Fruit fly (Drosophila melanogaster) whole organism, embryonic: ENCODE data around the gene nan.

Experiments used
- CG10654 ChIP-seq: fragments of 200-800 bp; sonication (Bioruptor generic); optimal IDR thresholded peaks from 2 replicates; lab custom pipeline; 2016; ENCODE audit warnings: missing biosample characterization, missing genetic modification characterization
- CG11398 ChIP-seq: fragments of 200-800 bp; sonication (Bioruptor generic); optimal IDR thresholded peaks from 2 replicates; lab custom pipeline; 2016; ENCODE audit warnings: missing biosample characterization, missing genetic modification characterization
- CG1233 ChIP-seq: fragments of 200-800 bp; sonication (Bioruptor generic); optimal IDR thresholded peaks from 4 replicates; lab custom pipeline; 2018; ENCODE audit warnings: missing biosample characterization, mild to moderate bottlenecking, missing genetic modification characterization
- CG1602 ChIP-seq: fragments of 200-800 bp; sonication (Bioruptor generic); optimal IDR thresholded peaks from 3 replicates; lab custom pipeline; 2016; ENCODE audit warnings: missing biosample characterization, missing genetic modification characterization
- CG17829 ChIP-seq: fragments of 200-800 bp; optimal IDR thresholded peaks from 2 replicates; lab custom pipeline; 2019; ENCODE audit warnings: missing biosample characterization, mild to moderate bottlenecking, missing genetic modification characterization, moderate library complexity
- CG1832 ChIP-seq: fragments of 200-800 bp; sonication (Bioruptor generic); optimal IDR thresholded peaks from 2 replicates; lab custom pipeline; 2017; ENCODE audit warnings: missing biosample characterization, mild to moderate bottlenecking, missing genetic modification characterization, inconsistent platforms
- CG18476 ChIP-seq: fragments of 200-800 bp; sonication (Bioruptor generic); optimal IDR thresholded peaks from 2 replicates; lab custom pipeline; 2016; ENCODE audit warnings: missing biosample characterization, mild to moderate bottlenecking, missing genetic modification characterization
- CG18599 ChIP-seq: fragments of 200-800 bp; sonication (Bioruptor generic); optimal IDR thresholded peaks from 3 replicates; lab custom pipeline; 2017; ENCODE audit warnings: missing biosample characterization, missing genetic modification characterization, mild to moderate bottlenecking, moderate library complexity, missing genetic modification reagents
- CG2120 ChIP-seq: fragments of 200-800 bp; sonication (Bioruptor generic); optimal IDR thresholded peaks from 3 replicates; lab custom pipeline; 2016; ENCODE audit warnings: missing biosample characterization, missing genetic modification characterization
- CG30403 ChIP-seq: fragments of 200-800 bp; sonication (Bioruptor generic); optimal IDR thresholded peaks from 3 replicates; lab custom pipeline; 2016; ENCODE audit warnings: missing biosample characterization, missing genetic modification characterization
- CG31441 ChIP-seq: fragments of 200-800 bp; sonication (Bioruptor generic); IDR thresholded peaks from 2 replicates; pipeline ENCODE4 v1.3.6; 2022; ENCODE audit warnings: missing biosample characterization, missing genetic modification characterization
- CG32772 ChIP-seq: fragments of 200-800 bp; sonication (Bioruptor generic); IDR thresholded peaks from 2 replicates; pipeline ENCODE4 v1.3.6; 2022; ENCODE audit warnings: missing biosample characterization, missing genetic modification characterization
- CG3726 ChIP-seq: fragments of 200-800 bp; sonication (Bioruptor generic); IDR thresholded peaks from 3 replicates; pipeline ENCODE4, ENCODE4 v1.3.6; 2022; ENCODE audit warnings: missing biosample characterization, missing genetic modification characterization
- CG42726 ChIP-seq: fragments of 200-800 bp; sonication (Bioruptor generic); IDR thresholded peaks from 2 replicates; pipeline ENCODE4 v1.3.6; 2022; ENCODE audit warnings: missing biosample characterization, missing genetic modification characterization; ENCODE audit not compliant: partially characterized antibody
- CG4424 ChIP-seq: fragments of 200-800 bp; sonication (Bioruptor generic); optimal IDR thresholded peaks from 3 replicates; lab custom pipeline; 2016; ENCODE audit warnings: missing biosample characterization, missing genetic modification characterization
- CG4854 ChIP-seq: fragments of 200-800 bp; sonication (Bioruptor generic); optimal IDR thresholded peaks from 2 replicates; lab custom pipeline; 2016; ENCODE audit warnings: missing biosample characterization, missing genetic modification characterization, inconsistent platforms
- CG7839 ChIP-seq: fragments of 200-800 bp; sonication (Bioruptor generic); optimal IDR thresholded peaks from 3 replicates; lab custom pipeline; 2018; ENCODE audit warnings: missing biosample characterization, mild to moderate bottlenecking, missing genetic modification characterization, moderate library complexity
- CG9727 ChIP-seq: fragments of 200-800 bp; sonication (Bioruptor generic); optimal IDR thresholded peaks from 3 replicates; lab custom pipeline; 2017; ENCODE audit warnings: missing biosample characterization, mild to moderate bottlenecking, missing genetic modification characterization
- D19A ChIP-seq: fragments of 200-800 bp; optimal IDR thresholded peaks from 3 replicates; lab custom pipeline; 2019; ENCODE audit warnings: missing biosample characterization, mild to moderate bottlenecking, missing genetic modification characterization, moderate library complexity
- D19B ChIP-seq: fragments of 200-800 bp; sonication (Bioruptor generic); optimal IDR thresholded peaks from 2 replicates; lab custom pipeline; 2017; ENCODE audit warnings: missing biosample characterization, mild to moderate bottlenecking, missing genetic modification characterization
- Dbx ChIP-seq: fragments of 200-800 bp; sonication (Bioruptor generic); IDR thresholded peaks from 3 replicates; pipeline ENCODE4 v1.3.6; 2022; ENCODE audit warnings: missing biosample characterization, missing genetic modification characterization
- Dip2 ChIP-seq: fragments of 200-800 bp; sonication (Bioruptor generic); IDR thresholded peaks from 2 replicates; pipeline ENCODE4 v1.3.6; 2022; ENCODE audit warnings: missing biosample characterization, missing genetic modification characterization
- Doc3 ChIP-seq: fragments of 200-800 bp; sonication (Bioruptor generic); IDR thresholded peaks from 3 replicates; pipeline ENCODE4 v1.3.6; 2022; ENCODE audit warnings: missing biosample characterization, missing genetic modification characterization; ENCODE audit not compliant: partially characterized antibody
- HLH3B ChIP-seq: fragments of 200-800 bp; sonication (Bioruptor generic); IDR thresholded peaks from 2 replicates; pipeline ENCODE4 v1.3.6; 2022; ENCODE audit warnings: missing biosample characterization, missing genetic modification characterization
- Lim3 ChIP-seq: fragments of 200-800 bp; sonication (Bioruptor generic); IDR thresholded peaks from 2 replicates; pipeline ENCODE4 v1.3.6; 2022; ENCODE audit warnings: missing biosample characterization, missing genetic modification characterization
- Lpt ChIP-seq: fragments of >200 bp; optimal IDR thresholded peaks from 2 replicates; lab custom pipeline; 2018; ENCODE audit warnings: missing biosample characterization, missing genetic modification characterization
- Oaz ChIP-seq: fragments of 200-800 bp; sonication (Bioruptor generic); IDR thresholded peaks from 2 replicates; pipeline ENCODE4 v1.3.6; 2022; ENCODE audit warnings: missing biosample characterization, missing genetic modification characterization
- PHDP ChIP-seq: fragments of 200-800 bp; sonication (Bioruptor generic); optimal IDR thresholded peaks from 3 replicates; lab custom pipeline; 2018; ENCODE audit warnings: missing biosample characterization, mild to moderate bottlenecking, missing genetic modification characterization, moderate library complexity
- ap ChIP-seq: fragments of 200-800 bp; sonication (Bioruptor generic); IDR thresholded peaks from 2 replicates; pipeline ENCODE4 v1.3.6; 2022; ENCODE audit warnings: missing biosample characterization, missing genetic modification characterization
- cas ChIP-seq: fragments of 200-800 bp; sonication (Bioruptor generic); IDR thresholded peaks from 2 replicates; pipeline ENCODE4 v1.3.6; 2022; ENCODE audit warnings: missing biosample characterization, missing genetic modification characterization
- eve ChIP-seq, 2 experiments: fragments of >200 bp; optimal IDR thresholded peaks; 2 replicates each; lab custom pipeline; 2017; ENCODE audit warnings: missing biosample characterization in 2 of 2, missing genetic modification characterization in 2 of 2
- fd102C ChIP-seq: fragments of 200-800 bp; sonication (Bioruptor generic); optimal IDR thresholded peaks from 2 replicates; lab custom pipeline; 2018; ENCODE audit warnings: missing biosample characterization, mild to moderate bottlenecking, missing genetic modification characterization, moderate library complexity
- gcm2 ChIP-seq: fragments of 200-800 bp; sonication (Bioruptor generic); optimal IDR thresholded peaks from 2 replicates; lab custom pipeline; 2016; ENCODE audit warnings: missing biosample characterization, missing genetic modification characterization
- gro ChIP-seq: fragments of 200-800 bp; sonication (Bioruptor generic); optimal IDR thresholded peaks from 2 replicates; lab custom pipeline; 2016; ENCODE audit warnings: missing biosample characterization, missing genetic modification characterization
- gsb ChIP-seq: fragments of 200-800 bp; sonication (Bioruptor generic); IDR thresholded peaks from 2 replicates; pipeline ENCODE4 v1.3.6; 2022; ENCODE audit warnings: missing biosample characterization, missing genetic modification characterization
- klu ChIP-seq: fragments of 200-800 bp; sonication (Bioruptor generic); IDR thresholded peaks from 2 replicates; pipeline ENCODE4 v1.3.6; 2022; ENCODE audit warnings: missing biosample characterization, missing genetic modification characterization
- kni ChIP-seq: fragments of 200-800 bp; sonication (Bioruptor generic); optimal IDR thresholded peaks from 3 replicates; lab custom pipeline; 2017; ENCODE audit warnings: mild to moderate bottlenecking, missing biosample characterization, missing genetic modification reagents, missing genetic modification characterization
- nmo ChIP-seq: fragments of 200-800 bp; sonication (Bioruptor generic); optimal IDR thresholded peaks from 2 replicates; lab custom pipeline; 2018; ENCODE audit warnings: missing biosample characterization, mild to moderate bottlenecking, missing genetic modification characterization, moderate library complexity
- onecut ChIP-seq: fragments of 200-800 bp; sonication (Bioruptor generic); IDR thresholded peaks from 2 replicates; pipeline ENCODE4 v1.3.6; 2022; ENCODE audit warnings: missing biosample characterization, missing genetic modification characterization
- pan ChIP-seq, 4 experiments: fragments of >200 bp in 3 of 4; fragments of 200-800 bp in 1 of 4; sonication (Bioruptor generic) in 1 of 4; optimal IDR thresholded peaks in 3 of 4; IDR thresholded peaks in 1 of 4; 2 replicates each; pipeline versions ENCODE4 v1.3.6 to Lab custom; 2017 to 2022; ENCODE audit warnings: missing biosample characterization in 2 of 4, missing genetic modification characterization in 2 of 4, mixed read lengths in 1 of 4
- psq ChIP-seq: fragments of 200-800 bp; sonication (Bioruptor generic); optimal IDR thresholded peaks from 2 replicates; lab custom pipeline; 2017; ENCODE audit warnings: missing biosample characterization, missing genetic modification characterization
- pzg ChIP-seq: fragments of 200-800 bp; sonication (Bioruptor generic); optimal IDR thresholded peaks from 3 replicates; lab custom pipeline; 2018; ENCODE audit warnings: missing biosample characterization, mild to moderate bottlenecking, missing genetic modification characterization, moderate library complexity
- rib ChIP-seq: fragments of 200-800 bp; sonication (Bioruptor generic); IDR thresholded peaks from 2 replicates; pipeline ENCODE4 v1.3.6; 2022; ENCODE audit warnings: missing biosample characterization, missing genetic modification characterization
- ro ChIP-seq: fragments of 200-800 bp; sonication (Bioruptor generic); IDR thresholded peaks from 2 replicates; pipeline ENCODE4 v1.3.6; 2022; ENCODE audit warnings: missing biosample characterization, missing genetic modification characterization
- sc ChIP-seq, 3 experiments: fragments of >200 bp in 2 of 3; fragments of 200-800 bp in 1 of 3; sonication (Bioruptor generic) in 1 of 3; optimal IDR thresholded peaks; 2 replicates in 2 of 3; 3 replicates in 1 of 3; lab custom pipeline; 2017; ENCODE audit warnings: mild to moderate bottlenecking in 1 of 3, missing biosample characterization in 1 of 3, missing genetic modification characterization in 1 of 3, missing genetic modification reagents in 1 of 3
- slp2 ChIP-seq: fragments of 200-800 bp; sonication (Bioruptor generic); optimal IDR thresholded peaks from 2 replicates; lab custom pipeline; 2016; ENCODE audit warnings: missing biosample characterization, missing genetic modification characterization
- tap ChIP-seq: fragments of 200-800 bp; optimal IDR thresholded peaks from 3 replicates; lab custom pipeline; 2019; ENCODE audit warnings: missing biosample characterization, mild to moderate bottlenecking, missing genetic modification characterization, moderate library complexity
- tgo ChIP-seq: fragments of 200-800 bp; sonication (Bioruptor generic); IDR thresholded peaks from 3 replicates; pipeline ENCODE4 v1.3.6; 2022; ENCODE audit warnings: missing biosample characterization, missing genetic modification characterization
- vfl ChIP-seq: fragments of 200-800 bp; sonication (Bioruptor generic); optimal IDR thresholded peaks from 2 replicates; lab custom pipeline; 2016; ENCODE audit warnings: missing biosample characterization, missing genetic modification characterization
- wek ChIP-seq: fragments of 200-800 bp; sonication (Bioruptor generic); optimal IDR thresholded peaks from 3 replicates; lab custom pipeline; 2018; ENCODE audit warnings: missing biosample characterization, mild to moderate bottlenecking, missing genetic modification characterization, moderate library complexity
- zf30C ChIP-seq: fragments of 200-800 bp; sonication (Bioruptor generic); optimal IDR thresholded peaks from 3 replicates; lab custom pipeline; 2018; ENCODE audit warnings: missing biosample characterization, mild to moderate bottlenecking, missing genetic modification characterization

Gene nan

dm6 chr3L:14174197-14174596, 15.3 kb downstream of the nan start (continued):
- TF ChIP-seq gsb (GFP tag; lab: Robert Waterston, UW) (no peak), wek (GFP tag; lab: Kevin White, UChicago) (peak; percentile 90), CG32772 (GFP tag; lab: Robert Waterston, UW) (no peak), PHDP (tag; lab: Kevin White, UChicago) (peak; percentile 83), tap (peak; percentile 77), CG3726 (GFP tag; lab: Robert Waterston, UW) (no peak), CG1602 (GFP tag; lab: Kevin White, UChicago) (no peak), Oaz (GFP tag; lab: Robert Waterston, UW) (no peak), eve (GFP tag; optimal IDR thresholded peaks at IDR 0.05; lab: Kevin White, UChicago) (no peak), zf30C (no peak), pan (optimal IDR thresholded peaks at IDR 0.05; lab: Kevin White, UChicago) (no peak), pan (GFP tag; optimal IDR thresholded peaks at IDR 0.05 in 1 of 2, IDR thresholded peaks at IDR 0.05 in 1 of 2) (peak in 1 of 2 experiments; percentile 5), D19A (tag; lab: Kevin White, UChicago) (peak; percentile 43), onecut (GFP tag; lab: Robert Waterston, UW) (peak; percentile 53), vfl (GFP tag; lab: Kevin White, UChicago) (no peak), CG17829 (tag; lab: Kevin White, UChicago) (no peak), klu (GFP tag; lab: Robert Waterston, UW) (no peak), gro (GFP tag; lab: Kevin White, UChicago) (peak; percentile 29), HLH3B (peak; percentile 55; the same call in 1 of the 2 replicates), fd102C (peak; percentile 77), Doc3 (GFP tag; lab: Robert Waterston, UW) (no peak), rib (GFP tag; lab: Robert Waterston, UW) (no peak), Dip2 (no peak), CG30403 (GFP tag; lab: Kevin White, UChicago) (no peak), psq (peak; percentile 37), CG4854 (GFP tag; lab: Kevin White, UChicago) (peak; percentile 52), CG9727 (peak; percentile 63), CG2120 (peak; percentile 52), ro (no peak), CG18476 (GFP tag; lab: Kevin White, UChicago) (peak; percentile 33), CG42726 (no peak), CG7839 (tag; lab: Kevin White, UChicago) (peak; percentile 63), CG1233 (GFP tag; lab: Kevin White, UChicago) (peak; percentile 52), nmo (GFP tag; lab: Kevin White, UChicago) (peak; percentile 5), CG10654 (GFP tag; lab: Kevin White, UChicago) (peak; percentile 17), gcm2 (no peak), Lpt (no peak), CG11398 (GFP tag; lab: Kevin White, UChicago) (peak; percentile 45), Lim3 (GFP tag; lab: Robert Waterston, UW) (no peak), sc (optimal IDR thresholded peaks at IDR 0.05; lab: Kevin White, UChicago) (no peak), sc (GFP tag; optimal IDR thresholded peaks at IDR 0.05; lab: Kevin White, UChicago) (peak; percentile 37), CG31441 (peak; percentile 45; the same call in 1 of the 2 replicates), Dbx (GFP tag; lab: Robert Waterston, UW) (0 out of 3 replicates have a peak, but pooled peaks have one; percentile 20), CG1832 (GFP tag; lab: Kevin White, UChicago) (no peak), CG4424 (GFP tag; lab: Kevin White, UChicago) (no peak), pzg (no peak), D19B (GFP tag; lab: Kevin White, UChicago) (no peak), slp2 (GFP tag; lab: Kevin White, UChicago) (no peak), ap (GFP tag; lab: Robert Waterston, UW) (0 out of 2 replicates have a peak, but pooled peaks have one; percentile 17), tgo (no peak), CG18599 (GFP tag; lab: Kevin White, UChicago) (peak; percentile 81), cas (GFP tag; lab: Robert Waterston, UW) (no peak), kni (GFP tag; lab: Kevin White, UChicago) (peak; percentile 47)
